Worm (Caenorhabditis elegans): ENCODE measurements around the gene atz-1.

atz-1 gene

DNA sequence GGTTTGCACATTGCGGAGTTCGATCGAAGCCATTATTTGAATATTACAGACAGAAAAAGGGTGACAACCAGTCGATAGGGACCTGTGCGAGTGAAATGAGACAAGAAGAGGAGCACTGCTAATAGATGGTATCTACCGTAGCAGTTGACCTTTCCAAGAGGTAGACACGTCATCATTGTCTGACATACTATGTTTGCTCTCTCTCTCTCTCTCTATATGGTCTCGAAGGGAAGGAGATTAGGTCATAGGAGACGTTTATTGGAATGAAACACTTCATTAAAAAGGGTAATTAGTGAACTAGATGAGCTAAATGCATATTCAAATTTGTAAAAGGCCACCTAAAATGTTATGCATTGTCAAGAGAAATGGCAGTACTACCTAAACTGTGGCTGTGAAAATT, at the start of gene atz-1:
TSS of gene atz-1 (minus strand) at position 101 of the 400 bp plus-strand sequence.
- TF ChIP-seq die-1 (tag; optimal IDR thresholded peaks at IDR 0.05) (no peak), tbp1 (GFP tag; optimal IDR thresholded peaks at IDR 0.05) (no peak), snpc-3.4 (tag; optimal IDR thresholded peaks at IDR 0.05) (no peak), T26A5.8 (tag; optimal IDR thresholded peaks at IDR 0.05) (no peak), cebp-1 (GFP tag; IDR thresholded peaks at IDR 0.05) (no peak), cebp-1 (tag; optimal IDR thresholded peaks at IDR 0.05) (no peak), K11D2.4 (GFP tag; IDR thresholded peaks at IDR 0.05) (no peak), bed-1 (GFP tag; IDR thresholded peaks at IDR 0.05) (no peak), Y79H2A.3 (GFP tag; conservative IDR thresholded peaks at IDR 0.05) (no peak), lag-1 (GFP tag; IDR thresholded peaks at IDR 0.05) (no peak)

DNA sequence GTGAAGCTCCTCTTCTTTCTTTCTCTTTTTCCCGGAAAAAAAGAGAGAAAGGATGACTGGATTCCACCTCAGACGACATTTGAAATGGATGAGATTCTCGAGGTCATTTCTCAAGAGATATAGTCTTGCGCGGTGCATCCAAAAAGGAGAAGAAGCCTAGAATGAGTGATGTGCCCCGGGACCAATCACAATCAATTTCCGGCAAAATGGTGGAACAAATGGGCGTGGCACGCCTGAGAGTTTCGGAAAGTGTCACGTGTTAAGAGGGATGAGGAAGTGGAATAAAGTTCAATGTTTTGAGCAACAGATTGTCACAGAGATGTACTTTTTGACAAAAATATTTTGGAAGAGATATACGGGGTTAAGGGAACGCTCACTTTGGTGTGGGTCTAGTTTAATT, 49.7 kb upstream of the atz-1 start:
- TF ChIP-seq somi-1 (GFP tag; optimal IDR thresholded peaks at IDR 0.05) (no peak), T07F8.4 (tag; optimal IDR thresholded peaks at IDR 0.05) (no peak), aptf-3 (GFP tag; IDR thresholded peaks at IDR 0.05) (no peak), ceh-27 (GFP tag; optimal IDR thresholded peaks at IDR 0.05) (no peak), unc-62 (GFP tag; optimal IDR thresholded peaks at IDR 0.05) (no peak), Y53F4B.3 (GFP tag; IDR thresholded peaks at IDR 0.05) (no peak), cebp-1 (GFP tag; IDR thresholded peaks at IDR 0.05) (no peak), cebp-1 (tag; optimal IDR thresholded peaks at IDR 0.05) (no peak)

DNA sequence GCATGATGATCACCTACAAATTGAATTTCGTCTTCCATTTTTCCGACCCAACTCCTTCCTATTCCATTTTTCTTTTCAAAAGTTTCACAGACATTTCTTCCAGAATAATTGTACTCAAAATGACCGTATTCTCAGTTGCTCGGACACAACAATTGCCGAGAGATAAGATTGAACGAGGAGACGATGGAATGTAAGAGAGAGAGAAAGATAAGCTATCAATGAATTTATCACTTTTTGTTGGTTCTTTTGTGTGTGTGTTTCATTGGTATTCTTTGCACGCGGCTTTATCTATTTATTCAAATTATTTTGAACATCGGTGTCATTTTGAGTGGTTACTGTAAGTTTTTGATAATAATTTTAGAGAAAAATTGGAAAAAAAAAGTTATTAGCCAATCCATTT, 44.5 kb upstream of the atz-1 start, which contains the start of gene ugt-65:
TSS of gene ugt-65 (plus strand) at position 229 of the 400 bp plus-strand sequence.
- peak; percentile 61 for TF ChIP-seq nhr-80 (tag; optimal IDR thresholded peaks at IDR 0.05)
- no peak for TF ChIP-seq ama-1 (optimal IDR thresholded peaks at IDR 0.05)
- no peak for TF ChIP-seq ama-1 (GFP tag; optimal IDR thresholded peaks at IDR 0.05)

DNA sequence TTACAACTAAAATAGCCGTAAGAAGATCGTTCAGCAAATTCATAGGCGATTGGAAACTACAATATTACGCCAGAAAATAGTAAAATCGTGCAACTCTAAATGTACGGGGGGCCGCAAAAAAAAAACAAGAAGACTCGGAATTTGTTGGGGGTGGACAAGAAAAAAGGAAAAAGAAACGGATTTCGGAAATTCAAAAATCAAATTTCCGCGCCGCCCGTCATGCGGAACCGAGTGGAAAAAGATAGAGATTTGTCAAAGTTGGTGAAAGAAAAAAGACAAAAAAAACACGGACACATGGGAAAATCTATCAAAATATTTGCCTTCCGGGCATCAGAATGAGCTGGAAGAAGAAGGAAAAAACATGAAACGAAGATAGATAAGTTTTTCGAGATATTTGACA, 43.4 kb upstream of the atz-1 start:
- TF ChIP-seq cebp-2 (GFP tag; IDR thresholded peaks at IDR 0.05) (no peak), madf-8 (GFP tag; conservative IDR thresholded peaks at IDR 0.05) (no peak), ztf-6 (GFP tag; IDR thresholded peaks at IDR 0.05) (no peak), hlh-26 (GFP tag; conservative IDR thresholded peaks at IDR 0.05) (no peak)

DNA sequence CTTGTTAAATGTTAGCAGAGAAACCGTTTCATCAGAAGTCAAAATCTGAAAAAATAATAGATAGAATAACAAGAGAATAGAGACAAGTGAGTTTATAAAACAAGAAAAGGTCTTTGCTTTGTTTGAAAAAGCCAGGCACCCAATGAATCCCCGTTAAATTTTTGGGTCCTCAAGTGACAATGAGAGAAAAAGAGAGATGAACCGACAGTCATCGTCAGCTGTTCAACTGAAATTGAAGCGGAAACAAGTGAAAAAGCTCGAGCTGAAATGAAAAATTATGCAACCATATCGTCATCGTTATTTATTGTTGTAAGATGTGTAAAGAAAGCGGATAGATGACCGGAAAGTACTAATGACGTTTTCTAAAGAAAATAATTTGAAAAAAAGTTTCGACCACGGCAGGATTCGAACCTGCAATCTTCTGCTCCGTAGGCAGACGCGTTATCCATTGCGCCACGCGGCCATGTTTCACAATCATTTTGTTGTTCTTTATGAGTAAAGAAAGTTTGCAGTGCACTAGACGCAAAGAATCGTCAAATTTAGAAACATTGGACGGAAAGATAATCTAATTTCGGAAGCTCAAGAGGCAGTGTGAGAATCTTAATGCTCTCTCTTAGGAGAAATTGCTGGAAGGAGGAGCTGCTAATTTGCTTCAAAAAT, 41.7 kb upstream of the atz-1 start, which contains the start of gene F08G5.3:
TSS of gene F08G5.3 (minus strand) at position 51 of the 660 bp plus-strand sequence.
- TF ChIP-seq dox-1 (GFP tag; IDR thresholded peaks at IDR 0.05) (peak; percentile 74), C17E4.6 (GFP tag; IDR thresholded peaks at IDR 0.05) (0 out of 2 replicates have a peak, but pooled peaks have one; percentile 33), Y79H2A.3 (GFP tag; conservative IDR thresholded peaks at IDR 0.05) (no peak), cebp-2 (GFP tag; IDR thresholded peaks at IDR 0.05) (peak; percentile 90; the same call in 1 of the 2 replicates), F10E7.11 (tag; optimal IDR thresholded peaks at IDR 0.05) (no peak), madf-8 (GFP tag; conservative IDR thresholded peaks at IDR 0.05) (no peak; the same call in 1 of the 2 replicates), let-607 (tag; optimal IDR thresholded peaks at IDR 0.05) (peak in 1 of 2 experiments; percentile 29), K12H6.12 (tag; optimal IDR thresholded peaks at IDR 0.05) (peak; percentile 21), T26A5.8 (tag; optimal IDR thresholded peaks at IDR 0.05) (peak; percentile 45), tbx-9 (tag; optimal IDR thresholded peaks at IDR 0.05; ENCODE audit: borderline replicate concordance) (no peak), lag-1 (GFP tag; IDR thresholded peaks at IDR 0.05) (no peak), Y53G8AR.9 (GFP tag; conservative IDR thresholded peaks at IDR 0.05) (no peak), ceh-100 (GFP tag; IDR thresholded peaks at IDR 0.05) (0 out of 2 replicates have a peak, but pooled peaks have one; percentile 28), nhr-80 (tag; optimal IDR thresholded peaks at IDR 0.05) (peak; percentile 23), unc-130 (GFP tag; optimal IDR thresholded peaks at IDR 0.05) (peak; percentile 34), nfyb-1 (GFP tag; IDR thresholded peaks at IDR 0.05) (peak; percentile 84), T07F8.4 (tag; optimal IDR thresholded peaks at IDR 0.05) (peak; percentile 83), mel-28 (tag; optimal IDR thresholded peaks at IDR 0.05; ENCODE audit: borderline replicate concordance) (no peak), egl-18 (GFP tag; IDR thresholded peaks at IDR 0.05) (0 out of 2 replicates have a peak, but pooled peaks have one; percentile 9), ceh-40 (GFP tag; IDR thresholded peaks at IDR 0.05) (0 out of 2 replicates have a peak, but pooled peaks have one; percentile 64), hsf-1 (GFP tag; IDR thresholded peaks at IDR 0.05) (peak; percentile 57; the same call in 1 of the 2 replicates), egl-44 (GFP tag; IDR thresholded peaks at IDR 0.05) (peak; percentile 27; the same call in 1 of the 2 replicates), mcd-1 (GFP tag; IDR thresholded peaks at IDR 0.05) (peak; percentile 56), ama-1 (optimal IDR thresholded peaks at IDR 0.05) (no peak), ama-1 (GFP tag; optimal IDR thresholded peaks at IDR 0.05) (peak; percentile 70 to 73), ztf-25 (GFP tag; IDR thresholded peaks at IDR 0.05) (peak; percentile 94)

Measured in whole organism, young adult.